Fruit fly (Drosophila melanogaster): ENCODE data around the gene smog.

The smog gene

DNA sequence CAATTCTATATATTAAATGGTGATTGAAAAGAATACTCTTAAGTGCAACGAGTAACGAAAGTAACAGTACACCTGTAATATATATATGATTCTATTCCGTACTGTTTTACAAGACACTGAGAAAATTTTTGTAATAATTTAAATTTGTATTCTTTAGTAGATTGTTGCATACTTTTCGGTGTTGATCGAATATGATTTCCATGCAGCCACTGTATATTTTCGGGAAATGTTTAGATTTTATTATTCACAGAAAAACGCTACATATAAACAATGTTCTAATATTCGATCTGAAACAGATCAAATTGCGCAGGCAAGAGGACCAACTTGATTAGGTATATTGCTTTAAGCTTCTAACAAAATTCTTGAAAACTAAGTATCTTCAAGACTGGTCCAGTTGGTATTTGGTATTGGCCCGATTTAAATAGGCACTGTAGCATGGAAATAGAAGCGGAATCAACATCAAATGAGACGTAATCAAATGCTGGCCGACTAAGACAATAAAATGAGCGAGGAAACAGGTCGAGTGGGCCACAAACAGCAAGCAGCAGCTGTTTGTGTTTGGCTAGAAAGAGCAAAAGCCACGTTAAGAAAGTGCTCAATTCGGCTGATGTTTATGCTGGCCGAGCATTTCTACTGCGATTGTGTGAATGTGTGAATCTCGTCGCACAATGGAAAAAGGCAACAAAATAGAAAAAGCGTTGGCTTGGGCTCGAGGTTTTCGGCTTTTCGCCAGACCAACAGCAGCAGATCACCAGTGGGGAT lies 40.2 kb upstream of the smog start, which contains the start of gene CG15629 (continued):
- TF ChIP-seq Med (GFP tag): peak; percentile 5
- no peak for TF ChIP-seq CG12236 (GFP tag; optimal IDR thresholded peaks at IDR 0.05)
- no peak for TF ChIP-seq run (tag; optimal IDR thresholded peaks at IDR 0.05)
- TF ChIP-seq CG18011 (GFP tag; optimal IDR thresholded peaks at IDR 0.05): no peak
- TF ChIP-seq Nf-YA (GFP tag; IDR thresholded peaks at IDR 0.05): 0 out of 2 replicates have a peak, but pooled peaks have one; percentile 49
- TF ChIP-seq B-H2 (GFP tag; optimal IDR thresholded peaks at IDR 0.05): no peak
- peak; percentile 63 for TF ChIP-seq kni (GFP tag; optimal IDR thresholded peaks at IDR 0.05)
- TF ChIP-seq Mrtf (GFP tag; IDR thresholded peaks at IDR 0.05): no peak
- TF ChIP-seq CG12155 (GFP tag; optimal IDR thresholded peaks at IDR 0.05): no peak
- TF ChIP-seq Dip3 (GFP tag; optimal IDR thresholded peaks at IDR 0.05): no peak
- no peak for TF ChIP-seq cas (GFP tag; IDR thresholded peaks at IDR 0.05)
- peak; percentile 25; the same call in 1 of the 2 replicates for TF ChIP-seq amos (GFP tag; IDR thresholded peaks at IDR 0.05; ENCODE audit: partially characterized antibody)
- TF ChIP-seq psq (GFP tag; optimal IDR thresholded peaks at IDR 0.05): no peak
- TF ChIP-seq CG10209 (GFP tag; optimal IDR thresholded peaks at IDR 0.05): no peak
- peak; percentile 20 for TF ChIP-seq oc (tag; optimal IDR thresholded peaks at IDR 0.05)
- TF ChIP-seq MESR4 (GFP tag; optimal IDR thresholded peaks at IDR 0.05): no peak
- TF ChIP-seq CG2889 (GFP tag; IDR thresholded peaks at IDR 0.05): no peak
- no peak for TF ChIP-seq CG11695 (GFP tag; IDR thresholded peaks at IDR 0.05)
- no peak for TF ChIP-seq TFAM (GFP tag; optimal IDR thresholded peaks at IDR 0.05)
- no peak for TF ChIP-seq MTF-1 (GFP tag; optimal IDR thresholded peaks at IDR 0.05; ENCODE audit: borderline replicate concordance)
- no peak for TF ChIP-seq CG7928 (GFP tag; optimal IDR thresholded peaks at IDR 0.05)
- TF ChIP-seq CG15479 (GFP tag; optimal IDR thresholded peaks at IDR 0.05): no peak
- TF ChIP-seq sna (GFP tag; IDR thresholded peaks at IDR 0.05; ENCODE audit: partially characterized antibody): no peak
- TF ChIP-seq CG32532 (GFP tag; IDR thresholded peaks at IDR 0.05): peak; percentile 41; the same call in 1 of the 2 replicates
- TF ChIP-seq CG7357 (GFP tag; IDR thresholded peaks at IDR 0.05): no peak
- TF ChIP-seq CG6765 (GFP tag; optimal IDR thresholded peaks at IDR 0.05): no peak
- TF ChIP-seq gt (GFP tag; IDR thresholded peaks at IDR 0.05): no peak
- no peak for TF ChIP-seq CG17829 (tag; optimal IDR thresholded peaks at IDR 0.05)
- TF ChIP-seq pita (GFP tag; optimal IDR thresholded peaks at IDR 0.05): no peak
- TF ChIP-seq CG14014 (GFP tag; IDR thresholded peaks at IDR 0.05): no peak
- no peak for TF ChIP-seq dimm (GFP tag; IDR thresholded peaks at IDR 0.05)
- no peak for TF ChIP-seq Oli (tag; optimal IDR thresholded peaks at IDR 0.05)

- TF ChIP-seq bsh (GFP tag; optimal IDR thresholded peaks at IDR 0.05) (no peak), tup (GFP tag; optimal IDR thresholded peaks at IDR 0.05) (no peak), ham (GFP tag; IDR thresholded peaks at IDR 0.05) (no peak), danr (GFP tag; IDR thresholded peaks at IDR 0.05) (no peak), CG17829 (tag; optimal IDR thresholded peaks at IDR 0.05) (no peak), tin (GFP tag; optimal IDR thresholded peaks at IDR 0.05) (no peak), lola (GFP tag; optimal IDR thresholded peaks at IDR 0.05) (no peak), CG17612 (GFP tag; IDR thresholded peaks at IDR 0.05) (no peak), CG16779 (GFP tag; IDR thresholded peaks at IDR 0.05) (no peak), CG12942 (GFP tag; optimal IDR thresholded peaks at IDR 0.05) (no peak), Drgx (GFP tag; IDR thresholded peaks at IDR 0.05) (no peak), sd (tag; optimal IDR thresholded peaks at IDR 0.05) (peak; percentile 60), Nf-YB (GFP tag; optimal IDR thresholded peaks at IDR 0.05) (no peak), Blimp-1 (GFP tag; optimal IDR thresholded peaks at IDR 0.05) (peak; percentile 7), ssp (GFP tag; IDR thresholded peaks at IDR 0.05) (no peak), CG10543 (GFP tag; optimal IDR thresholded peaks at IDR 0.05) (no peak), Deaf1 (tag; optimal IDR thresholded peaks at IDR 0.05) (no peak), usp (GFP tag; optimal IDR thresholded peaks at IDR 0.05) (no peak), Dad (GFP tag; optimal IDR thresholded peaks at IDR 0.05) (no peak), CG11696 (GFP tag; IDR thresholded peaks at IDR 0.05) (no peak), disco-r (GFP tag; optimal IDR thresholded peaks at IDR 0.05) (no peak)
Observed at dm6 chr2L:4813023-4813339, 39.7 kb upstream of the smog start.
